Fruit fly (Drosophila melanogaster) whole organism, embryonic: Measurements from ENCODE around the gene Iru.

Source experiments
- Blimp-1 ChIP-seq: fragments of 200-800 bp; sonication (Bioruptor generic); optimal IDR thresholded peaks from 3 replicates; lab custom pipeline; 2018; ENCODE audit warnings: missing biosample characterization, missing genetic modification characterization, mild to moderate bottlenecking, moderate library complexity, missing genetic modification reagents
- BtbVII ChIP-seq: fragments of 200-800 bp; sonication (Bioruptor generic); optimal IDR thresholded peaks from 3 replicates; lab custom pipeline; 2017; ENCODE audit warnings: missing biosample characterization, mild to moderate bottlenecking, missing genetic modification characterization
- CG10274 ChIP-seq: fragments of 200-800 bp; sonication (Bioruptor generic); optimal IDR thresholded peaks from 3 replicates; lab custom pipeline; 2017; ENCODE audit warnings: missing biosample characterization, mild to moderate bottlenecking, missing genetic modification characterization
- CG10979 ChIP-seq: fragments of 200-800 bp; sonication (Bioruptor generic); optimal IDR thresholded peaks from 2 replicates; lab custom pipeline; 2018; ENCODE audit warnings: missing biosample characterization, mild to moderate bottlenecking, missing genetic modification characterization, moderate library complexity
- CG12236 ChIP-seq: fragments of 200-800 bp; sonication (Bioruptor generic); optimal IDR thresholded peaks from 2 replicates; lab custom pipeline; 2016; ENCODE audit warnings: missing biosample characterization, missing genetic modification characterization
- CG13287 ChIP-seq: fragments of 200-800 bp; sonication (Bioruptor generic); IDR thresholded peaks from 2 replicates; pipeline ENCODE4 v1.3.6; 2022; ENCODE audit warnings: missing biosample characterization, missing genetic modification characterization; ENCODE audit not compliant: partially characterized antibody
- CG13296 ChIP-seq: fragments of 200-800 bp; sonication (Bioruptor generic); optimal IDR thresholded peaks from 3 replicates; lab custom pipeline; 2018; ENCODE audit warnings: missing biosample characterization, mild to moderate bottlenecking, missing genetic modification characterization
- CG15479 ChIP-seq: fragments of 200-800 bp; sonication (Bioruptor generic); optimal IDR thresholded peaks from 3 replicates; lab custom pipeline; 2019; ENCODE audit warnings: missing biosample characterization, mild to moderate bottlenecking, missing genetic modification characterization, moderate library complexity
- CG17829 ChIP-seq: fragments of 200-800 bp; optimal IDR thresholded peaks from 2 replicates; lab custom pipeline; 2019; ENCODE audit warnings: missing biosample characterization, mild to moderate bottlenecking, missing genetic modification characterization, moderate library complexity
- CG18262 ChIP-seq: fragments of 200-800 bp; optimal IDR thresholded peaks from 3 replicates; lab custom pipeline; 2019; ENCODE audit warnings: missing biosample characterization, mild to moderate bottlenecking, missing genetic modification characterization, moderate library complexity
- CG18764 ChIP-seq: fragments of 200-800 bp; sonication (Bioruptor generic); optimal IDR thresholded peaks from 3 replicates; lab custom pipeline; 2016; ENCODE audit warnings: missing biosample characterization, missing genetic modification characterization
- CG3065 ChIP-seq: fragments of 200-800 bp; sonication (Bioruptor generic); optimal IDR thresholded peaks from 2 replicates; lab custom pipeline; 2016; ENCODE audit warnings: missing biosample characterization, missing genetic modification characterization
- CG3281 ChIP-seq: fragments of 200-800 bp; sonication (Bioruptor generic); optimal IDR thresholded peaks from 3 replicates; lab custom pipeline; 2017; ENCODE audit warnings: missing biosample characterization, mild to moderate bottlenecking, missing genetic modification characterization
- CG3407 ChIP-seq: fragments of 200-800 bp; sonication (Bioruptor generic); optimal IDR thresholded peaks from 2 replicates; lab custom pipeline; 2018; ENCODE audit warnings: missing biosample characterization, mild to moderate bottlenecking, missing genetic modification characterization
- CG34376 ChIP-seq: fragments of 200-800 bp; sonication (Bioruptor generic); optimal IDR thresholded peaks from 2 replicates; lab custom pipeline; 2018; ENCODE audit warnings: missing biosample characterization, mild to moderate bottlenecking, missing genetic modification characterization
- CG3847 ChIP-seq: fragments of 200-800 bp; sonication (Bioruptor generic); IDR thresholded peaks from 2 replicates; pipeline ENCODE4 v1.3.6; 2022; ENCODE audit warnings: missing biosample characterization, missing genetic modification characterization
- CG6272 ChIP-seq: fragments of 200-800 bp; sonication (Bioruptor generic); IDR thresholded peaks from 2 replicates; pipeline ENCODE4 v1.3.6; 2022; ENCODE audit warnings: missing biosample characterization, missing genetic modification characterization
- CG7372 ChIP-seq: fragments of 200-800 bp; sonication (Bioruptor generic); IDR thresholded peaks from 2 replicates; pipeline ENCODE4 v1.3.6; 2022; ENCODE audit warnings: missing biosample characterization, missing genetic modification characterization
- CG7839 ChIP-seq: fragments of 200-800 bp; sonication (Bioruptor generic); optimal IDR thresholded peaks from 3 replicates; lab custom pipeline; 2018; ENCODE audit warnings: missing biosample characterization, mild to moderate bottlenecking, missing genetic modification characterization, moderate library complexity
- CG8765 ChIP-seq: fragments of 200-800 bp; sonication (Bioruptor generic); IDR thresholded peaks from 2 replicates; pipeline ENCODE4 v1.3.6; 2022; ENCODE audit warnings: missing biosample characterization, missing genetic modification characterization
- CG9817 ChIP-seq: fragments of 200-800 bp; sonication (Bioruptor generic); optimal IDR thresholded peaks from 2 replicates; lab custom pipeline; 2018; ENCODE audit warnings: missing biosample characterization, mild to moderate bottlenecking, missing genetic modification characterization, moderate library complexity
- CG9876 ChIP-seq: fragments of 200-800 bp; sonication (Bioruptor generic); optimal IDR thresholded peaks from 2 replicates; lab custom pipeline; 2016; ENCODE audit warnings: missing biosample characterization, missing genetic modification characterization
- CkIIα-i1 ChIP-seq: fragments of 200-800 bp; sonication (Bioruptor generic); IDR thresholded peaks from 2 replicates; pipeline ENCODE4 v1.3.6; 2022; ENCODE audit warnings: missing biosample characterization, missing genetic modification characterization
- Dp ChIP-seq: fragments of 200-800 bp; sonication (Bioruptor generic); optimal IDR thresholded peaks from 2 replicates; lab custom pipeline; 2018; ENCODE audit warnings: missing biosample characterization, mild to moderate bottlenecking, missing genetic modification characterization, moderate library complexity
- Fer1 ChIP-seq: fragments of 200-800 bp; sonication (Bioruptor generic); optimal IDR thresholded peaks from 2 replicates; lab custom pipeline; 2017; ENCODE audit warnings: missing biosample characterization, mild to moderate bottlenecking, missing genetic modification characterization
- Med ChIP-seq: fragments of 200-800 bp; sonication (Bioruptor generic); peaks from one replicate; lab custom pipeline; 2016; ENCODE audit warnings: missing biosample characterization, missing genetic modification characterization, mild to moderate bottlenecking, inconsistent platforms, moderate library complexity
- NC2β ChIP-seq: fragments of 200-800 bp; sonication (Bioruptor generic); optimal IDR thresholded peaks from 2 replicates; lab custom pipeline; 2016; ENCODE audit warnings: missing biosample characterization, missing genetic modification characterization
- NFAT ChIP-seq: fragments of 200-800 bp; sonication (Bioruptor generic); IDR thresholded peaks from 2 replicates; pipeline ENCODE4 v1.3.6; 2022; ENCODE audit warnings: missing biosample characterization, missing genetic modification characterization
- PHDP ChIP-seq: fragments of 200-800 bp; sonication (Bioruptor generic); optimal IDR thresholded peaks from 3 replicates; lab custom pipeline; 2018; ENCODE audit warnings: missing biosample characterization, mild to moderate bottlenecking, missing genetic modification characterization, moderate library complexity
- Pdp1 ChIP-seq, 2 experiments: fragments of 200-800 bp; sonication (Bioruptor generic); optimal IDR thresholded peaks; 3 replicates each; lab custom pipeline; 2016; ENCODE audit warnings: missing biosample characterization in 2 of 2, missing genetic modification characterization in 2 of 2, mild to moderate bottlenecking in 1 of 2, moderate library complexity in 1 of 2
- Ravus ChIP-seq: fragments of 200-800 bp; sonication (Bioruptor generic); IDR thresholded peaks from 2 replicates; pipeline ENCODE4 v1.3.6; 2022; ENCODE audit warnings: missing biosample characterization, missing genetic modification characterization
- TFAM ChIP-seq: fragments of 200-800 bp; sonication (Bioruptor generic); optimal IDR thresholded peaks from 2 replicates; lab custom pipeline; 2017; ENCODE audit warnings: missing biosample characterization, missing genetic modification characterization, inconsistent platforms
- Trl ChIP-seq, 3 experiments: fragments of >200 bp in 2 of 3; fragments of 200-800 bp in 1 of 3; sonication (Bioruptor generic) in 1 of 3; optimal IDR thresholded peaks; 2 replicates in 1 of 3; 3 replicates in 2 of 3; lab custom pipeline; 2016 to 2017; ENCODE audit warnings: missing biosample characterization in 1 of 3, missing genetic modification characterization in 1 of 3
- cg ChIP-seq: fragments of 200-800 bp; sonication (Bioruptor generic); optimal IDR thresholded peaks from 3 replicates; lab custom pipeline; 2019; ENCODE audit warnings: missing biosample characterization, mild to moderate bottlenecking, missing genetic modification characterization, moderate library complexity
- esg ChIP-seq: fragments of 200-800 bp; sonication (Bioruptor generic); conservative IDR thresholded peaks from 2 replicates; pipeline ENCODE4 v1.3.6; 2022; ENCODE audit warnings: missing biosample characterization, missing genetic modification characterization
- exex ChIP-seq: fragments of 200-800 bp; sonication (Bioruptor generic); optimal IDR thresholded peaks from 4 replicates; lab custom pipeline; 2018; ENCODE audit warnings: missing biosample characterization, mild to moderate bottlenecking, missing genetic modification characterization, moderate library complexity
- gcm ChIP-seq: fragments of 200-800 bp; sonication (Bioruptor generic); optimal IDR thresholded peaks from 2 replicates; lab custom pipeline; 2019; ENCODE audit warnings: missing biosample characterization, mild to moderate bottlenecking, missing genetic modification characterization, moderate library complexity
- gro ChIP-seq: fragments of 200-800 bp; sonication (Bioruptor generic); optimal IDR thresholded peaks from 2 replicates; lab custom pipeline; 2016; ENCODE audit warnings: missing biosample characterization, missing genetic modification characterization
- hth ChIP-seq: fragments of >200 bp; optimal IDR thresholded peaks from 2 replicates; lab custom pipeline; 2017; ENCODE audit warnings: inconsistent platforms
- lab ChIP-seq: fragments of 200-800 bp; sonication (Bioruptor generic); optimal IDR thresholded peaks from 3 replicates; lab custom pipeline; 2017; ENCODE audit warnings: missing biosample characterization, missing genetic modification characterization, mild to moderate bottlenecking, moderate library complexity, missing genetic modification reagents
- nerfin-2 ChIP-seq: fragments of 200-800 bp; sonication (Bioruptor generic); IDR thresholded peaks from 2 replicates; pipeline ENCODE4 v1.3.6; 2022; ENCODE audit warnings: missing biosample characterization, missing genetic modification characterization; ENCODE audit not compliant: partially characterized antibody
- nom ChIP-seq: fragments of 200-800 bp; sonication (Bioruptor generic); optimal IDR thresholded peaks from 2 replicates; lab custom pipeline; 2017; ENCODE audit warnings: missing biosample characterization, missing genetic modification characterization, mild to moderate bottlenecking, moderate library complexity, missing genetic modification reagents
- phol ChIP-seq: fragments of 200-800 bp; sonication (Bioruptor generic); optimal IDR thresholded peaks from 3 replicates; lab custom pipeline; 2018; ENCODE audit warnings: missing biosample characterization, mild to moderate bottlenecking, missing genetic modification characterization, moderate library complexity
- prd ChIP-seq, 3 experiments: fragments of >200 bp in 2 of 3; fragments of 200-800 bp in 1 of 3; sonication (Bioruptor generic) in 1 of 3; optimal IDR thresholded peaks in 2 of 3; IDR thresholded peaks in 1 of 3; 2 replicates in 2 of 3; 3 replicates in 1 of 3; pipeline versions ENCODE4 v1.3.6 to Lab custom; 2017 to 2022; ENCODE audit warnings: missing biosample characterization in 1 of 3, missing genetic modification characterization in 1 of 3
- row ChIP-seq: fragments of 200-800 bp; sonication (Bioruptor generic); IDR thresholded peaks from 3 replicates; pipeline ENCODE4 v1.3.6; 2022; ENCODE audit warnings: missing biosample characterization, missing genetic modification characterization
- sc ChIP-seq, 3 experiments: fragments of >200 bp in 2 of 3; fragments of 200-800 bp in 1 of 3; sonication (Bioruptor generic) in 1 of 3; optimal IDR thresholded peaks; 2 replicates in 2 of 3; 3 replicates in 1 of 3; lab custom pipeline; 2017; ENCODE audit warnings: mild to moderate bottlenecking in 1 of 3, missing biosample characterization in 1 of 3, missing genetic modification characterization in 1 of 3, missing genetic modification reagents in 1 of 3
- so ChIP-seq: fragments of 200-800 bp; sonication (Bioruptor generic); IDR thresholded peaks from 3 replicates; pipeline ENCODE4 v1.3.6; 2022; ENCODE audit warnings: missing biosample characterization, missing genetic modification characterization
- tap ChIP-seq: fragments of 200-800 bp; optimal IDR thresholded peaks from 3 replicates; lab custom pipeline; 2019; ENCODE audit warnings: missing biosample characterization, mild to moderate bottlenecking, missing genetic modification characterization, moderate library complexity
- zf30C ChIP-seq: fragments of 200-800 bp; sonication (Bioruptor generic); optimal IDR thresholded peaks from 3 replicates; lab custom pipeline; 2018; ENCODE audit warnings: missing biosample characterization, mild to moderate bottlenecking, missing genetic modification characterization

Gene Iru

DNA sequence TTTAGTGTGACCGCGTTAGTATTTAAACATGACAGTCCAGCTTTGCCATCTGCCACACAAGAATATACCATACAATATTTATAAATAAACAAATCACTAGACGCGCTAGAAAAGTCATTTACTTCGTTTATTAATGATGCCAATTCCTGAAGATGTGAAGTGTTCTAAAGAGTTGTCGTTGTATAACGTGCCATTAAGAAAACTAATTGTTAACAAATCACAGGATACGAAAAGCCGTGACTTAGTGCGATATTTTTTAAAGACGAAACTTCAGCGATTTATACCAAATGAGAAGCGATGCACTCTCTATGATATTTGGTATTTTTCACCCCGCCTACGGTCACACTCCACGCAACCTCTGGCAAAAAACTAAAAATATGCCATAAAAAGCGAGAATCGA is 33.2 kb downstream of the Iru start, which contains the start of gene neur (continued):
- TF ChIP-seq CG3407 (GFP tag; lab: Kevin White, UChicago) (peak; percentile 0), CG18764 (no peak), CG7372 (GFP tag; lab: Robert Waterston, UW) (no peak), CG10979 (tag; lab: Kevin White, UChicago) (no peak), CG12236 (GFP tag; lab: Kevin White, UChicago) (no peak), prd (optimal IDR thresholded peaks at IDR 0.05; lab: Kevin White, UChicago) (no peak), prd (GFP tag; IDR thresholded peaks at IDR 0.05; lab: Robert Waterston, UW) (no peak), lab (GFP tag; lab: Kevin White, UChicago) (peak; percentile 18), zf30C (GFP tag; lab: Kevin White, UChicago) (no peak), Ravus (GFP tag; lab: Robert Waterston, UW) (no peak), PHDP (tag; lab: Kevin White, UChicago) (peak; percentile 13), CG3281 (GFP tag; lab: Kevin White, UChicago) (peak; percentile 39), CG10274 (no peak), hth (no peak), tap (tag; lab: Kevin White, UChicago) (no peak), phol (tag; lab: Kevin White, UChicago) (peak; percentile 67), CG8765 (GFP tag; lab: Robert Waterston, UW) (no peak), CkIIα-i1 (no peak), CG18262 (tag; lab: Kevin White, UChicago) (peak; percentile 30), Blimp-1 (GFP tag; lab: Kevin White, UChicago) (no peak), CG9876 (no peak), cg (GFP tag; lab: Kevin White, UChicago) (no peak), CG3065 (no peak), CG7839 (tag; lab: Kevin White, UChicago) (no peak), CG13287 (peak; percentile 78), NC2β (GFP tag; lab: Kevin White, UChicago) (peak; percentile 26), Dp (GFP tag; lab: Kevin White, UChicago) (peak; percentile 35), CG34376 (peak; percentile 19), CG9817 (tag; lab: Kevin White, UChicago) (peak; percentile 38), CG15479 (no peak), CG3847 (peak; percentile 29), NFAT (GFP tag; lab: Robert Waterston, UW) (no peak), gro (GFP tag; lab: Kevin White, UChicago) (peak; percentile 35), Med (GFP tag; lab: Kevin White, UChicago) (peak; percentile 86), Fer1 (GFP tag; lab: Kevin White, UChicago) (no peak), CG17829 (tag; lab: Kevin White, UChicago) (peak; percentile 84), Trl (optimal IDR thresholded peaks at IDR 0.05; lab: Kevin White, UChicago) (no peak), Trl (GFP tag; optimal IDR thresholded peaks at IDR 0.05; lab: Kevin White, UChicago) (no peak), BtbVII (GFP tag; lab: Kevin White, UChicago) (peak; percentile 4), TFAM (GFP tag; lab: Kevin White, UChicago) (no peak), so (no peak), exex (tag; lab: Kevin White, UChicago) (no peak), row (peak; percentile 77), nerfin-2 (GFP tag; lab: Robert Waterston, UW) (0 out of 2 replicates have a peak, but pooled peaks have one; percentile 13), gcm (GFP tag; lab: Kevin White, UChicago) (no peak), Pdp1 (GFP tag; optimal IDR thresholded peaks at IDR 0.05; lab: Kevin White, UChicago) (peak in 1 of 2 experiments; percentile 47), esg (GFP tag; lab: Robert Waterston, UW) (no peak), sc (optimal IDR thresholded peaks at IDR 0.05; lab: Kevin White, UChicago) (no peak), sc (GFP tag; optimal IDR thresholded peaks at IDR 0.05; lab: Kevin White, UChicago) (no peak), CG13296 (GFP tag; lab: Kevin White, UChicago) (no peak), nom (GFP tag; lab: Kevin White, UChicago) (no peak), CG6272 (GFP tag; lab: Robert Waterston, UW) (no peak)
